Worm (Caenorhabditis elegans) whole organism, mixed stage, embryonic: ENCODE results near the gene C03C10.5.

ENCODE experiments used
- blmp-1 ChIP-seq: fragments of 150-350 bp; optimal IDR thresholded peaks from 2 replicates; lab custom pipeline; 2014; ENCODE audit warnings: missing biosample characterization, missing genetic modification characterization
- ceh-83 ChIP-seq: fragments of 200-800 bp; sonication (Bioruptor generic); optimal IDR thresholded peaks from 2 replicates; lab custom pipeline; 2018; ENCODE audit warnings: mild to moderate bottlenecking, missing genetic modification characterization, missing compliant biosample characterization
- unc-62 ChIP-seq: fragments of 150-350 bp; optimal IDR thresholded peaks from 2 replicates; lab custom pipeline; 2014; ENCODE audit warnings: missing biosample characterization, missing genetic modification reagents, missing genetic modification characterization

DNA sequence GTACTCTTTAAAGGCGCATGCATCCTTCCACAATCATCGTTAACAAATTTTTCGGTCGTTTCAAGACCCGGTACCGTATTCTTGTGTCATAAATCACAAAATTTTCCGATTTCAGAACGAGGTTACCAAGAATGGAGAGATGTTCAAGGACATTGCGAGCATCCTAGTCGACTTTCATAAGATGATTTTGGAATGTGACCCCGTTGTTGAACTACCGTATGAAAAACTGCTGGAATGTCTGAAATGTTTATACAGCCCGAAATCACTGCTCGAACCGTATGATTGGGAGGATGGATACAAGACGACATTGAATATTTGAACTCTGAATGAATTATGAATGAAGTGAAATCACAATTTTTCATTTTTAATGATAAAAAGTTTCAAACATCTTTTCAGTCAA is 1.0 kb upstream of the C03C10.5 start:
- TF ChIP-seq unc-62, result no peak
- no peak for TF ChIP-seq blmp-1 (tag; lab: Kevin White, UChicago)
- TF ChIP-seq ceh-83 (GFP tag; lab: Kevin White, UChicago), result no peak
